Worm (Caenorhabditis elegans) whole organism, young adult: ENCODE measurements around the gene ZK673.6.

Experiments used
- F22D6.2 ChIP-seq: sonication (generic microtip); optimal IDR thresholded peaks from 2 replicates; lab custom pipeline; 2016; ENCODE audit warnings: mild to moderate bottlenecking, missing genetic modification characterization, missing compliant biosample characterization
- F49E8.2 ChIP-seq: sonication (generic microtip); optimal IDR thresholded peaks from 3 replicates; lab custom pipeline; 2017; ENCODE audit warnings: missing genetic modification characterization, mild to moderate bottlenecking, missing compliant biosample characterization, antibody characterized with exemption, moderate library complexity; ENCODE audit not compliant: insufficient read depth
- F57A8.1 ChIP-seq: fragments of 200-800 bp; sonication (Bioruptor generic); optimal IDR thresholded peaks from 2 replicates; lab custom pipeline; 2018; ENCODE audit warnings: mild to moderate bottlenecking, missing genetic modification characterization, moderate library complexity, missing compliant biosample characterization
- F57C9.4 ChIP-seq: sonication (generic microtip); optimal IDR thresholded peaks from 2 replicates; lab custom pipeline; 2017; ENCODE audit warnings: mild to moderate bottlenecking, missing genetic modification characterization, missing compliant biosample characterization
- K11D2.4 ChIP-seq: fragments of 200-800 bp; sonication (Bioruptor generic); IDR thresholded peaks from 2 replicates; pipeline ENCODE4 v1.3.6; 2022; ENCODE audit warnings: missing genetic modification reagents, missing genetic modification characterization, missing compliant biosample characterization
- Y53F4B.3 ChIP-seq: fragments of 200-800 bp; sonication (Bioruptor generic); IDR thresholded peaks from 2 replicates; pipeline ENCODE4 v1.3.6; 2022; ENCODE audit warnings: missing genetic modification reagents, missing genetic modification characterization, missing compliant biosample characterization
- Y56A3A.18 ChIP-seq: fragments of 200-800 bp; sonication (Bioruptor generic); IDR thresholded peaks from 2 replicates; pipeline ENCODE4 v1.3.6; 2022; ENCODE audit warnings: missing genetic modification reagents, missing genetic modification characterization, missing compliant biosample characterization
- akir-1 ChIP-seq: fragments of 200-800 bp; sonication (Bioruptor generic); optimal IDR thresholded peaks from 2 replicates; lab custom pipeline; 2018; ENCODE audit warnings: mild to moderate bottlenecking, missing genetic modification characterization, moderate library complexity, missing compliant biosample characterization
- atf-7 ChIP-seq: sonication (generic microtip); optimal IDR thresholded peaks from 2 replicates; lab custom pipeline; 2017; ENCODE audit warnings: mild to moderate bottlenecking, missing genetic modification characterization, missing compliant biosample characterization
- ceh-58 ChIP-seq: fragments of 200-800 bp; sonication (Bioruptor generic); IDR thresholded peaks from 2 replicates; pipeline ENCODE4 v1.3.6; 2022; ENCODE audit warnings: missing genetic modification characterization, missing compliant biosample characterization
- ceh-91 ChIP-seq: fragments of 200-800 bp; sonication (Bioruptor generic); IDR thresholded peaks from 2 replicates; pipeline ENCODE4 v1.3.6; 2022; ENCODE audit warnings: missing genetic modification reagents, missing genetic modification characterization, missing compliant biosample characterization
- egl-18 ChIP-seq: fragments of 200-800 bp; sonication (Bioruptor generic); IDR thresholded peaks from 2 replicates; pipeline ENCODE4 v1.3.6; 2022; ENCODE audit warnings: missing genetic modification reagents, missing genetic modification characterization, missing compliant biosample characterization
- ets-4 ChIP-seq: fragments of 200-800 bp; sonication (Bioruptor generic); optimal IDR thresholded peaks from 2 replicates; lab custom pipeline; 2018; ENCODE audit warnings: mild to moderate bottlenecking, missing genetic modification characterization, missing compliant biosample characterization
- hmg-1.2 ChIP-seq: fragments of 200-800 bp; sonication (Bioruptor generic); IDR thresholded peaks from 2 replicates; pipeline ENCODE4 v1.3.6; 2022; ENCODE audit warnings: missing genetic modification reagents, missing genetic modification characterization, missing compliant biosample characterization
- hrde-1 ChIP-seq: sonication (generic microtip); optimal IDR thresholded peaks from 2 replicates; lab custom pipeline; 2016; ENCODE audit warnings: missing genetic modification characterization, mild to moderate bottlenecking, missing compliant biosample characterization, moderate library complexity, missing genotype, missing genetic modification reagents, borderline replicate concordance
- hsf-1 ChIP-seq: fragments of 200-800 bp; sonication (Bioruptor generic); IDR thresholded peaks from 2 replicates; pipeline ENCODE4 v1.3.6; 2022; ENCODE audit warnings: missing genetic modification reagents, missing genetic modification characterization, missing compliant biosample characterization
- let-526 ChIP-seq: fragments of 200-800 bp; sonication (Bioruptor generic); IDR thresholded peaks from 2 replicates; pipeline ENCODE4 v1.3.6; 2022; ENCODE audit warnings: missing genetic modification reagents, missing genetic modification characterization, missing compliant biosample characterization
- lin-35 ChIP-seq, 3 experiments: fragments of 150-350 bp in 2 of 3; sonication (generic microtip) in 1 of 3; optimal IDR thresholded peaks; 2 replicates each; lab custom pipeline; 2014 to 2018; ENCODE audit warnings: missing biosample characterization in 3 of 3, missing genetic modification characterization in 3 of 3, missing genetic modification reagents in 3 of 3
- lsl-1 ChIP-seq: fragments of 200-800 bp; sonication (Bioruptor generic); optimal IDR thresholded peaks from 2 replicates; lab custom pipeline; 2018; ENCODE audit warnings: mild to moderate bottlenecking, missing genetic modification characterization, moderate library complexity, missing compliant biosample characterization
- madf-6 ChIP-seq: fragments of 200-800 bp; sonication (Bioruptor generic); IDR thresholded peaks from 2 replicates; pipeline ENCODE4 v1.3.6; 2022; ENCODE audit warnings: missing genetic modification reagents, missing genetic modification characterization, missing compliant biosample characterization
- madf-8 ChIP-seq: fragments of 200-800 bp; sonication (Bioruptor generic); conservative IDR thresholded peaks from 2 replicates; pipeline ENCODE4 v1.3.6; 2022; ENCODE audit warnings: missing genetic modification reagents, missing genetic modification characterization, missing compliant biosample characterization
- nfya-1 ChIP-seq: sonication (generic microtip); optimal IDR thresholded peaks from 2 replicates; lab custom pipeline; 2017; ENCODE audit warnings: antibody characterized with exemption, missing compliant biosample characterization, missing genetic modification characterization, borderline replicate concordance; ENCODE audit not compliant: insufficient read depth
- nfyb-1 ChIP-seq: fragments of 200-800 bp; sonication (Bioruptor generic); IDR thresholded peaks from 2 replicates; pipeline ENCODE4 v1.3.6; 2022; ENCODE audit warnings: missing genetic modification reagents, missing genetic modification characterization, missing compliant biosample characterization
- nhr-120 ChIP-seq: fragments of 200-800 bp; sonication (Bioruptor generic); IDR thresholded peaks from 2 replicates; pipeline ENCODE4 v1.3.6; 2022; ENCODE audit warnings: missing genetic modification characterization, missing compliant biosample characterization
- nhr-27 ChIP-seq: fragments of 200-800 bp; sonication (Bioruptor generic); optimal IDR thresholded peaks from 2 replicates; lab custom pipeline; 2018; ENCODE audit warnings: mild to moderate bottlenecking, missing genetic modification characterization, moderate library complexity, missing compliant biosample characterization
- nhr-80 ChIP-seq: sonication (generic microtip); optimal IDR thresholded peaks from 2 replicates; lab custom pipeline; 2016; ENCODE audit warnings: missing genetic modification characterization, missing compliant biosample characterization
- snpc-3.4 ChIP-seq: sonication (generic microtip); optimal IDR thresholded peaks from 2 replicates; lab custom pipeline; 2017; ENCODE audit warnings: missing genetic modification characterization, mild to moderate bottlenecking, missing compliant biosample characterization, antibody characterized with exemption, moderate library complexity, missing genotype, missing genetic modification reagents
- snpc-4 ChIP-seq, 5 experiments: fragments of 150-350 bp in 1 of 5; sonication (generic microtip) in 4 of 5; optimal IDR thresholded peaks; 2 replicates each; lab custom pipeline; 2014 to 2018; ENCODE audit warnings: missing genetic modification characterization in 5 of 5, missing biosample characterization in 3 of 5, antibody characterized with exemption in 2 of 5, mild to moderate bottlenecking in 2 of 5, missing compliant biosample characterization in 2 of 5, missing genotype in 2 of 5, moderate library complexity in 2 of 5, missing genetic modification reagents in 1 of 5
- somi-1 ChIP-seq: fragments of 200-800 bp; sonication (Bioruptor generic); optimal IDR thresholded peaks from 2 replicates; lab custom pipeline; 2018; ENCODE audit warnings: mild to moderate bottlenecking, missing genetic modification characterization, missing compliant biosample characterization
- sptf-2 ChIP-seq: fragments of 200-800 bp; sonication (Bioruptor generic); optimal IDR thresholded peaks from 2 replicates; lab custom pipeline; 2018; ENCODE audit warnings: mild to moderate bottlenecking, missing genetic modification characterization, missing compliant biosample characterization
- unc-62 ChIP-seq: fragments of 150-350 bp; optimal IDR thresholded peaks from 2 replicates; lab custom pipeline; 2014; ENCODE audit warnings: missing biosample characterization, missing genetic modification reagents, missing genetic modification characterization
- xnd-1 ChIP-seq: sonication (generic microtip); optimal IDR thresholded peaks from 2 replicates; lab custom pipeline; 2016; ENCODE audit warnings: missing genotype, missing genetic modification reagents, missing genetic modification characterization, missing compliant biosample characterization
- ztf-28 ChIP-seq: fragments of 200-800 bp; sonication (Bioruptor generic); IDR thresholded peaks from 2 replicates; pipeline ENCODE4 v1.3.6; 2022; ENCODE audit warnings: missing genetic modification reagents, missing genetic modification characterization, missing compliant biosample characterization

Gene ZK673.6

ce11 chrII:10445738-10446137, 18.4 kb downstream of the ZK673.6 start (continued):
- TF ChIP-seq hmg-1.2 (GFP tag; lab: Robert Waterston, UW) (peak; percentile 20; the same call in 1 of the 2 replicates), F57C9.4 (tag; lab: Kevin White, UChicago) (no peak), F22D6.2 (no peak), F57A8.1 (GFP tag; lab: Kevin White, UChicago) (no peak), lin-35 (GFP tag; optimal IDR thresholded peaks at IDR 0.05; lab: Kevin White, UChicago) (no peak), snpc-4 (GFP tag; optimal IDR thresholded peaks at IDR 0.05; lab: Kevin White, UChicago) (no peak), snpc-4 (tag; optimal IDR thresholded peaks at IDR 0.05; lab: Kevin White, UChicago) (no peak), nfyb-1 (GFP tag; lab: Robert Waterston, UW) (peak; percentile 35; the same call in 1 of the 2 replicates), ets-4 (GFP tag; lab: Kevin White, UChicago) (no peak), sptf-2 (GFP tag; lab: Kevin White, UChicago) (no peak), nfya-1 (no peak), ztf-28 (GFP tag; lab: Robert Waterston, UW) (no peak), somi-1 (GFP tag; lab: Kevin White, UChicago) (no peak), lsl-1 (GFP tag; lab: Kevin White, UChicago) (no peak), ceh-58 (no peak), akir-1 (GFP tag; lab: Kevin White, UChicago) (no peak), atf-7 (no peak), let-526 (no peak), Y53F4B.3 (GFP tag; lab: Robert Waterston, UW) (no peak), K11D2.4 (GFP tag; lab: Robert Waterston, UW) (no peak), unc-62 (no peak), madf-8 (GFP tag; lab: Robert Waterston, UW) (no peak), hrde-1 (no peak), nhr-120 (GFP tag; lab: Robert Waterston, UW) (no peak)

DNA sequence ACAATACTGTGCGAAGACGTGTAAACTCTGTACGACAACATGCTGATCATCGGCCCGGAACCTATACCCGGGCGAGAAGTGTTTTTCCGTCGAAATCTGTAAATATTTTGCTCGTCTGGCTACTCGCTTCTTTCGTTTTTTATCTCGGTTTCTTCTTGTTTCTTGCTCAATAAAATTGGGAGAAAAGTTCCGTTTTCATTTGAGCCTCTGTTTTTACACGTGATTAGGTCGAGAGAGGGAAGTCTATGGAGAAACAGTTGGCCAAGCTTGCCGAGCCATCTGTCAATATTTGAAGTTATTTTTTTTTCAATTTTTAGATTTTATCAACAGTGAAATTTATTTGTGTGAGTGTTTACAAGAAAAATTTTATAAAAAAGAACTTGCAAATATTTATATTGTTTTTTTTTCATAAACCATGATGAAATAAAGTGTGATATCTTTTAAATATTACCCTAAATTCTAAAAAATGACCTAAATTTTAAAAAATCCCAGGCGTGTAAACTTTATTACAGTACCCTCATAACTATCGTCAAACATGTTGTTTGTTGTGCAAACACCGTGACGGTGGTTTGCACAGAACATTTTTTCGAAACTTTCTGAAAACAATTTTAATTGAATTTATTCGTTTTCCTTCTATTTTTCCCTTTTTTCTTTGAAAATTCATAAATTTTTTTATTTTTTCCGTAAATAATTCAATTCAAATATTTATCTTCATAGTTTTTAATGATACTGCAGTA, 19.0 kb downstream of the ZK673.6 start:
- TF ChIP-seq egl-18 (GFP tag; lab: Robert Waterston, UW) = no peak
- peak; percentile 76 for TF ChIP-seq lsl-1 (GFP tag; lab: Kevin White, UChicago)
- no peak for TF ChIP-seq ceh-91 (GFP tag; lab: Robert Waterston, UW)
- TF ChIP-seq madf-8 (GFP tag; lab: Robert Waterston, UW) = peak; percentile 86
- TF ChIP-seq xnd-1 (tag; lab: Kevin White, UChicago) = peak; percentile 57
- TF ChIP-seq snpc-3.4 (tag; lab: Kevin White, UChicago) = peak; percentile 28
- peak; percentile 83 for TF ChIP-seq madf-6
- TF ChIP-seq F49E8.2 = no peak
- no peak for TF ChIP-seq Y56A3A.18 (GFP tag; lab: Robert Waterston, UW)
- TF ChIP-seq nhr-27 (tag; lab: Kevin White, UChicago) = no peak

ce11 chrII:10443898-10444297, 20.2 kb downstream of the ZK673.6 start:
- TF ChIP-seq nhr-80 (tag; lab: Kevin White, UChicago) (peak; percentile 75), hsf-1 (GFP tag; lab: Robert Waterston, UW) (no peak)
